Fruit fly (Drosophila melanogaster): ENCODE measurements around the gene CG11327.

dm6 chr2L:6667719-6668325, 18.7 kb downstream of the CG11327 start, which contains the start of gene Galt:
- no peak for TF ChIP-seq CG11902 (GFP tag; optimal IDR thresholded peaks at IDR 0.05)
- no peak for TF ChIP-seq CG32006 (GFP tag; optimal IDR thresholded peaks at IDR 0.05)
- TF ChIP-seq CG16779 (tag; optimal IDR thresholded peaks at IDR 0.05) = peak; percentile 37
- peak in 1 of 2 experiments; percentile 64 for TF ChIP-seq ss (GFP tag; optimal IDR thresholded peaks at IDR 0.05)
- no peak for TF ChIP-seq Hr38 (GFP tag; optimal IDR thresholded peaks at IDR 0.05)
- peak; percentile 23; the same call in 2 of the 3 replicates for TF ChIP-seq CG8119 (GFP tag; IDR thresholded peaks at IDR 0.05)
- TF ChIP-seq Gug (GFP tag; IDR thresholded peaks at IDR 0.05) = no peak
- TF ChIP-seq Smox (GFP tag; optimal IDR thresholded peaks at IDR 0.05) = no peak
- peak; percentile 33 for TF ChIP-seq vri (GFP tag; optimal IDR thresholded peaks at IDR 0.05)
